Fruit fly (Drosophila melanogaster) whole organism, embryonic: ENCODE measurements around the gene drm.

ENCODE experiments used
- Asciz ChIP-seq: fragments of 200-800 bp; sonication (Bioruptor generic); optimal IDR thresholded peaks from 2 replicates; lab custom pipeline; 2017; ENCODE audit warnings: missing biosample characterization, mild to moderate bottlenecking, missing genetic modification characterization, missing genetic modification reagents
- Atf3 ChIP-seq: fragments of 200-800 bp; sonication (Bioruptor generic); optimal IDR thresholded peaks from 3 replicates; lab custom pipeline; 2016; ENCODE audit warnings: missing biosample characterization, missing genetic modification characterization
- Atf6 ChIP-seq: fragments of 200-800 bp; sonication (Bioruptor generic); IDR thresholded peaks from 2 replicates; pipeline ENCODE4 v1.3.6; 2022; ENCODE audit warnings: missing biosample characterization, missing genetic modification characterization
- BEAF-32 ChIP-seq: fragments of 200-800 bp; sonication (Bioruptor generic); optimal IDR thresholded peaks from 3 replicates; lab custom pipeline; 2017; ENCODE audit warnings: missing biosample characterization, missing genetic modification characterization, mild to moderate bottlenecking, moderate library complexity, missing genetic modification reagents
- CG10209 ChIP-seq: fragments of 200-800 bp; sonication (Bioruptor generic); optimal IDR thresholded peaks from 3 replicates; lab custom pipeline; 2017; ENCODE audit warnings: missing biosample characterization, mild to moderate bottlenecking, missing genetic modification characterization, missing genetic modification reagents
- CG11093 ChIP-seq: fragments of 200-800 bp; sonication (Bioruptor generic); IDR thresholded peaks from 3 replicates; pipeline ENCODE4 v1.3.6; 2022; ENCODE audit warnings: missing biosample characterization, missing genetic modification characterization
- CG11247 ChIP-seq: fragments of 200-800 bp; sonication (Bioruptor generic); IDR thresholded peaks from 2 replicates; pipeline ENCODE4 v1.3.6; 2022; ENCODE audit warnings: missing biosample characterization, missing genetic modification characterization
- CG11398 ChIP-seq: fragments of 200-800 bp; sonication (Bioruptor generic); optimal IDR thresholded peaks from 2 replicates; lab custom pipeline; 2016; ENCODE audit warnings: missing biosample characterization, missing genetic modification characterization
- CG11504 ChIP-seq: fragments of 200-800 bp; sonication (Bioruptor generic); optimal IDR thresholded peaks from 3 replicates; lab custom pipeline; 2019; ENCODE audit warnings: missing biosample characterization, mild to moderate bottlenecking, missing genetic modification characterization, moderate library complexity
- CG15269 ChIP-seq: fragments of 200-800 bp; sonication (Bioruptor generic); optimal IDR thresholded peaks from 2 replicates; lab custom pipeline; 2018; ENCODE audit warnings: missing biosample characterization, mild to moderate bottlenecking, missing genetic modification characterization, moderate library complexity
- CG1603 ChIP-seq: fragments of 200-800 bp; sonication (Bioruptor generic); optimal IDR thresholded peaks from 2 replicates; lab custom pipeline; 2019; ENCODE audit warnings: missing biosample characterization, mild to moderate bottlenecking, missing genetic modification characterization, moderate library complexity
- CG17829 ChIP-seq: fragments of 200-800 bp; optimal IDR thresholded peaks from 2 replicates; lab custom pipeline; 2019; ENCODE audit warnings: missing biosample characterization, mild to moderate bottlenecking, missing genetic modification characterization, moderate library complexity
- CG18262 ChIP-seq: fragments of 200-800 bp; optimal IDR thresholded peaks from 3 replicates; lab custom pipeline; 2019; ENCODE audit warnings: missing biosample characterization, mild to moderate bottlenecking, missing genetic modification characterization, moderate library complexity
- CG32767 ChIP-seq: fragments of 200-800 bp; sonication (Bioruptor generic); IDR thresholded peaks from 2 replicates; pipeline ENCODE4 v1.3.6; 2022; ENCODE audit warnings: missing biosample characterization, missing genetic modification characterization
- CG34422 ChIP-seq: fragments of 200-800 bp; sonication (Bioruptor generic); IDR thresholded peaks from 3 replicates; pipeline ENCODE4 v1.3.6; 2022; ENCODE audit warnings: missing biosample characterization, missing genetic modification characterization
- CG4707 ChIP-seq: fragments of 200-800 bp; sonication (Bioruptor generic); optimal IDR thresholded peaks from 2 replicates; lab custom pipeline; 2018; ENCODE audit warnings: missing biosample characterization, mild to moderate bottlenecking, missing genetic modification characterization, moderate library complexity
- CG5245 ChIP-seq: fragments of 200-800 bp; sonication (Bioruptor generic); optimal IDR thresholded peaks from 3 replicates; lab custom pipeline; 2016; ENCODE audit warnings: missing biosample characterization, missing genetic modification characterization
- CG7372 ChIP-seq: fragments of 200-800 bp; sonication (Bioruptor generic); IDR thresholded peaks from 2 replicates; pipeline ENCODE4 v1.3.6; 2022; ENCODE audit warnings: missing biosample characterization, missing genetic modification characterization
- CG9609 ChIP-seq: fragments of 200-800 bp; sonication (Bioruptor generic); optimal IDR thresholded peaks from 3 replicates; lab custom pipeline; 2016; ENCODE audit warnings: missing biosample characterization, missing genetic modification characterization
- CTCF ChIP-seq: fragments of 200-800 bp; sonication (Bioruptor generic); optimal IDR thresholded peaks from 2 replicates; lab custom pipeline; 2017; ENCODE audit warnings: missing biosample characterization, mild to moderate bottlenecking, missing genetic modification characterization, moderate library complexity
- D19B ChIP-seq: fragments of 200-800 bp; sonication (Bioruptor generic); optimal IDR thresholded peaks from 2 replicates; lab custom pipeline; 2017; ENCODE audit warnings: missing biosample characterization, mild to moderate bottlenecking, missing genetic modification characterization
- E2f2 ChIP-seq: fragments of 200-800 bp; sonication (Bioruptor generic); IDR thresholded peaks from 2 replicates; pipeline ENCODE4 v1.3.6; 2022; ENCODE audit warnings: missing biosample characterization, missing genetic modification characterization
- Ets97D ChIP-seq: fragments of 200-800 bp; sonication (Bioruptor generic); optimal IDR thresholded peaks from 3 replicates; lab custom pipeline; 2016; ENCODE audit warnings: missing biosample characterization, missing genetic modification characterization
- GATAe ChIP-seq: fragments of 200-800 bp; sonication (Bioruptor generic); conservative IDR thresholded peaks from 2 replicates; pipeline ENCODE4 v1.3.6; 2022; ENCODE audit warnings: missing biosample characterization, missing genetic modification characterization
- Hmx ChIP-seq: fragments of 200-800 bp; sonication (Bioruptor generic); optimal IDR thresholded peaks from 2 replicates; lab custom pipeline; 2016; ENCODE audit warnings: missing biosample characterization, missing genetic modification characterization
- Jarid2 ChIP-seq: fragments of 200-800 bp; sonication (Bioruptor generic); optimal IDR thresholded peaks from 3 replicates; lab custom pipeline; 2017; ENCODE audit warnings: mild to moderate bottlenecking, missing biosample characterization, missing genetic modification reagents, missing genetic modification characterization
- Max ChIP-seq: fragments of 200-800 bp; sonication (Bioruptor generic); optimal IDR thresholded peaks from 2 replicates; lab custom pipeline; 2016; ENCODE audit warnings: missing biosample characterization, mild to moderate bottlenecking, missing genetic modification characterization
- Stat92E ChIP-seq, 3 experiments: fragments of >200 bp in 2 of 3; fragments of 200-800 bp in 1 of 3; sonication (Bioruptor generic) in 1 of 3; optimal IDR thresholded peaks; 2 replicates each; lab custom pipeline; 2017 to 2019; ENCODE audit warnings: missing biosample characterization in 3 of 3, missing genetic modification characterization in 3 of 3, mild to moderate bottlenecking in 1 of 3, moderate library complexity in 1 of 3
- ara ChIP-seq: fragments of 200-800 bp; sonication (Bioruptor generic); IDR thresholded peaks from 2 replicates; pipeline ENCODE4 v1.3.6; 2022; ENCODE audit warnings: missing biosample characterization, missing genetic modification characterization
- bab2 ChIP-seq: fragments of 200-800 bp; sonication (Bioruptor generic); optimal IDR thresholded peaks from 2 replicates; lab custom pipeline; 2016; ENCODE audit warnings: missing biosample characterization, missing genetic modification characterization
- esg ChIP-seq: fragments of 200-800 bp; sonication (Bioruptor generic); conservative IDR thresholded peaks from 2 replicates; pipeline ENCODE4 v1.3.6; 2022; ENCODE audit warnings: missing biosample characterization, missing genetic modification characterization
- eve ChIP-seq, 2 experiments: fragments of >200 bp; optimal IDR thresholded peaks; 2 replicates each; lab custom pipeline; 2017; ENCODE audit warnings: missing biosample characterization in 2 of 2, missing genetic modification characterization in 2 of 2
- fd96Cb ChIP-seq: fragments of 200-800 bp; sonication (Bioruptor generic); optimal IDR thresholded peaks from 2 replicates; lab custom pipeline; 2018; ENCODE audit warnings: missing biosample characterization, mild to moderate bottlenecking, missing genetic modification characterization, moderate library complexity
- gcm2 ChIP-seq: fragments of 200-800 bp; sonication (Bioruptor generic); optimal IDR thresholded peaks from 2 replicates; lab custom pipeline; 2016; ENCODE audit warnings: missing biosample characterization, missing genetic modification characterization
- gem ChIP-seq: fragments of 200-800 bp; sonication (Bioruptor generic); optimal IDR thresholded peaks from 2 replicates; lab custom pipeline; 2019; ENCODE audit warnings: missing biosample characterization, mild to moderate bottlenecking, missing genetic modification characterization, moderate library complexity
- grau ChIP-seq: fragments of 200-800 bp; optimal IDR thresholded peaks from 3 replicates; lab custom pipeline; 2019; ENCODE audit warnings: missing biosample characterization, mild to moderate bottlenecking, missing genetic modification characterization, moderate library complexity
- gsb ChIP-seq: fragments of 200-800 bp; sonication (Bioruptor generic); IDR thresholded peaks from 2 replicates; pipeline ENCODE4 v1.3.6; 2022; ENCODE audit warnings: missing biosample characterization, missing genetic modification characterization
- hkb ChIP-seq, 2 experiments: fragments of 200-800 bp in 1 of 2; fragments of >200 bp in 1 of 2; sonication (Bioruptor generic) in 1 of 2; IDR thresholded peaks in 1 of 2; optimal IDR thresholded peaks in 1 of 2; 2 replicates each; pipeline versions ENCODE4 v1.3.6 to Lab custom; 2017 to 2022; ENCODE audit warnings: missing biosample characterization in 1 of 2, missing genetic modification characterization in 1 of 2
- jigr1 ChIP-seq: fragments of 200-800 bp; sonication (Bioruptor generic); IDR thresholded peaks from 3 replicates; pipeline ENCODE4 v1.3.6; 2022; ENCODE audit warnings: missing biosample characterization, missing genetic modification characterization
- ken ChIP-seq: fragments of 200-800 bp; sonication (Bioruptor generic); IDR thresholded peaks from 3 replicates; pipeline ENCODE4 v1.3.6; 2022; ENCODE audit warnings: missing biosample characterization, missing genetic modification characterization
- mam ChIP-seq: fragments of 200-800 bp; sonication (Bioruptor generic); optimal IDR thresholded peaks from 3 replicates; lab custom pipeline; 2016; ENCODE audit warnings: missing biosample characterization, missing genetic modification characterization
- nmo ChIP-seq: fragments of 200-800 bp; sonication (Bioruptor generic); optimal IDR thresholded peaks from 2 replicates; lab custom pipeline; 2018; ENCODE audit warnings: missing biosample characterization, mild to moderate bottlenecking, missing genetic modification characterization, moderate library complexity
- pzg ChIP-seq: fragments of 200-800 bp; sonication (Bioruptor generic); optimal IDR thresholded peaks from 3 replicates; lab custom pipeline; 2018; ENCODE audit warnings: missing biosample characterization, mild to moderate bottlenecking, missing genetic modification characterization, moderate library complexity
- scrt ChIP-seq: fragments of 200-800 bp; sonication (Bioruptor generic); optimal IDR thresholded peaks from 2 replicates; lab custom pipeline; 2018; ENCODE audit warnings: missing biosample characterization, mild to moderate bottlenecking, missing genetic modification characterization, moderate library complexity
- shn ChIP-seq: fragments of 200-800 bp; sonication (Bioruptor generic); optimal IDR thresholded peaks from 3 replicates; lab custom pipeline; 2016; ENCODE audit warnings: missing biosample characterization, missing genetic modification characterization
- sna ChIP-seq: fragments of 200-800 bp; sonication (Bioruptor generic); IDR thresholded peaks from 2 replicates; pipeline ENCODE4 v1.3.6; 2022; ENCODE audit warnings: missing biosample characterization, missing genetic modification characterization; ENCODE audit not compliant: partially characterized antibody
- toy ChIP-seq: fragments of 200-800 bp; sonication (Bioruptor generic); IDR thresholded peaks from 2 replicates; pipeline ENCODE4 v1.3.6; 2022; ENCODE audit warnings: missing biosample characterization, missing genetic modification characterization
- trem ChIP-seq: fragments of 200-800 bp; optimal IDR thresholded peaks from 3 replicates; lab custom pipeline; 2019; ENCODE audit warnings: missing biosample characterization, mild to moderate bottlenecking, missing genetic modification characterization, moderate library complexity
- wek ChIP-seq: fragments of 200-800 bp; sonication (Bioruptor generic); optimal IDR thresholded peaks from 3 replicates; lab custom pipeline; 2018; ENCODE audit warnings: missing biosample characterization, mild to moderate bottlenecking, missing genetic modification characterization, moderate library complexity
- yki ChIP-seq: fragments of >200 bp; optimal IDR thresholded peaks from 3 replicates; lab custom pipeline; 2018

drm gene

DNA sequence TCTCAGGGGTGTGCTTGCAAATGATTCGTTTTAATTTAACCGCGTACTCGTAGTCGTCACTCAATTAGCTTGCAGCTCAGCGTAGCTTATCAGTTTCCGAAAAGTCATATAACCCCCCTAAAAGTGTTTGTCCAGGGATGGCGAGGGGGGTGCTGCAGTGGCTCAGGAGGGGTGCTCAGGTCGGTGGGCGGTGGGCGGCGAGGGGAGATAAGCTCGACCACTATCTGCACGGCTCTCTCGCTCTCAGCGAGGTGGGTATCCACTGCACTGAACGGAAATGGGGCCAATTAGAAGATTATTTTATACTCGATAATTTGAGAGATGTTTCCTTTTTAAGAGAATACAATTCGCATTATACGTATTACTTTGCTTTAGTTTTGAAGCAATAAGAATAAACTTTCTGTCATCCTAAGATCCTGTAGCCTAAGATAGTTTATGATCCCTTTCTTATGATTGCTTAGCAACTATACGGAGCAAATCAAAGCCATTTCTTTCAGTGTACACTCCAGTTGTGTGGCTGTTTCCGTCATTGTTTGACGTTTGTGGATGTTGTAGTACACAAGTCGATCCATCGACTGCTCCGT lies 34.2 kb downstream of the drm start (continued):
- TF ChIP-seq hkb (optimal IDR thresholded peaks at IDR 0.05; lab: Kevin White, UChicago) (no peak), hkb (GFP tag; IDR thresholded peaks at IDR 0.05; lab: Robert Waterston, UW) (peak; percentile 72), scrt (GFP tag; lab: Kevin White, UChicago) (peak; percentile 19), ara (GFP tag; lab: Robert Waterston, UW) (peak; percentile 40; the same call in 1 of the 2 replicates), yki (lab: Kevin White, UChicago) (no peak), Asciz (peak; percentile 71), nmo (GFP tag; lab: Kevin White, UChicago) (peak; percentile 88), gsb (GFP tag; lab: Robert Waterston, UW) (no peak), Atf6 (GFP tag; lab: Robert Waterston, UW) (peak; percentile 36; the same call in 1 of the 2 replicates), shn (GFP tag; lab: Kevin White, UChicago) (peak; percentile 66), CG11398 (GFP tag; lab: Kevin White, UChicago) (no peak), pzg (no peak), CTCF (GFP tag; lab: Kevin White, UChicago) (no peak), bab2 (GFP tag; lab: Kevin White, UChicago) (peak; percentile 28), GATAe (GFP tag; lab: Robert Waterston, UW) (peak; percentile 91), CG32767 (GFP tag; lab: Robert Waterston, UW) (peak; percentile 77), D19B (GFP tag; lab: Kevin White, UChicago) (no peak), jigr1 (GFP tag; lab: Robert Waterston, UW) (peak; percentile 64; the same call in 1 of the 3 replicates), esg (GFP tag; lab: Robert Waterston, UW) (peak; percentile 80), CG10209 (GFP tag; lab: Kevin White, UChicago) (peak; percentile 66), mam (GFP tag; lab: Kevin White, UChicago) (peak; percentile 55), CG9609 (GFP tag; lab: Kevin White, UChicago) (peak; percentile 48), fd96Cb (peak; percentile 72), CG17829 (peak; percentile 57), grau (peak; percentile 77), Max (peak; percentile 1), sna (no peak), CG1603 (peak; percentile 78), toy (GFP tag; lab: Robert Waterston, UW) (no peak), CG11504 (tag; lab: Kevin White, UChicago) (peak; percentile 81), wek (GFP tag; lab: Kevin White, UChicago) (no peak), Atf3 (GFP tag; lab: Kevin White, UChicago) (no peak), E2f2 (peak; percentile 39; the same call in 1 of the 2 replicates), CG4707 (GFP tag; lab: Kevin White, UChicago) (no peak), Ets97D (GFP tag; lab: Kevin White, UChicago) (no peak), CG5245 (GFP tag; lab: Kevin White, UChicago) (peak; percentile 46), CG18262 (tag; lab: Kevin White, UChicago) (peak; percentile 67), CG7372 (GFP tag; lab: Robert Waterston, UW) (peak; percentile 64; the same call in 1 of the 2 replicates), CG34422 (GFP tag; lab: Robert Waterston, UW) (peak; percentile 55; the same call in 2 of the 3 replicates), Stat92E (GFP tag; optimal IDR thresholded peaks at IDR 0.05; lab: Kevin White, UChicago) (no peak), eve (GFP tag; optimal IDR thresholded peaks at IDR 0.05; lab: Kevin White, UChicago) (peak in 1 of 2 experiments; percentile 95), trem (peak; percentile 66), Hmx (GFP tag; lab: Kevin White, UChicago) (no peak), CG11247 (GFP tag; lab: Robert Waterston, UW) (no peak), gem (tag; lab: Kevin White, UChicago) (peak; percentile 88), BEAF-32 (GFP tag; lab: Kevin White, UChicago) (no peak), CG11093 (peak; percentile 81), ken (GFP tag; lab: Robert Waterston, UW) (peak; percentile 48; the same call in 2 of the 3 replicates), Jarid2 (GFP tag; lab: Kevin White, UChicago) (no peak), CG15269 (tag; lab: Kevin White, UChicago) (peak; percentile 76), gcm2 (GFP tag; lab: Kevin White, UChicago) (no peak)
